Fruit fly (Drosophila melanogaster): ENCODE data around the gene CG1090.
A peak's percentile ranks its signal among the peaks of the same experiment; 100 is the strongest.

The CG1090 gene

dm6 chr3R:4333964-4334363 lies 25.7 kb upstream of the CG1090 start, which contains the start of gene CG9776 (continued):
- TF ChIP-seq Myb (GFP tag; optimal IDR thresholded peaks at IDR 0.05) (peak; percentile 71), CG14710 (tag; optimal IDR thresholded peaks at IDR 0.05) (peak; percentile 78), hbn (GFP tag; IDR thresholded peaks at IDR 0.05; ENCODE audit: partially characterized antibody) (peak; percentile 96), Ets65A (GFP tag) (peak; percentile 94), Ets97D (GFP tag; optimal IDR thresholded peaks at IDR 0.05) (peak; percentile 78), Hr39 (optimal IDR thresholded peaks at IDR 0.05) (no peak), Oli (tag; optimal IDR thresholded peaks at IDR 0.05) (no peak), Atf3 (GFP tag; optimal IDR thresholded peaks at IDR 0.05) (peak; percentile 60), Xrp1 (GFP tag; IDR thresholded peaks at IDR 0.05) (peak; percentile 70), CG7786 (GFP tag; optimal IDR thresholded peaks at IDR 0.05) (peak; percentile 58), cato (GFP tag; optimal IDR thresholded peaks at IDR 0.05; ENCODE audit: borderline replicate concordance) (peak; percentile 38), seq (GFP tag; IDR thresholded peaks at IDR 0.05) (no peak), CG12769 (tag; optimal IDR thresholded peaks at IDR 0.05) (no peak), fru (optimal IDR thresholded peaks at IDR 0.05) (no peak), sim (GFP tag; IDR thresholded peaks at IDR 0.05) (no peak), CG10147 (GFP tag; optimal IDR thresholded peaks at IDR 0.05) (no peak), NFAT (GFP tag; IDR thresholded peaks at IDR 0.05) (peak; percentile 43; the same call in 1 of the 2 replicates), CG11456 (GFP tag; IDR thresholded peaks at IDR 0.05) (peak; percentile 77; the same call in 2 of the 3 replicates), rib (GFP tag; IDR thresholded peaks at IDR 0.05) (peak; percentile 53; the same call in 1 of the 2 replicates), CG8944 (GFP tag; optimal IDR thresholded peaks at IDR 0.05) (peak; percentile 40), Hr51 (GFP tag; optimal IDR thresholded peaks at IDR 0.05) (peak in 1 of 2 experiments; percentile 5), lola (GFP tag; optimal IDR thresholded peaks at IDR 0.05) (peak in 1 of 3 experiments; percentile 97), CG31388 (GFP tag; optimal IDR thresholded peaks at IDR 0.05) (no peak), schlank (tag; optimal IDR thresholded peaks at IDR 0.05) (no peak), br (optimal IDR thresholded peaks at IDR 0.05) (no peak), NfI (GFP tag; optimal IDR thresholded peaks at IDR 0.05) (peak; percentile 62), CG17385 (GFP tag; optimal IDR thresholded peaks at IDR 0.05) (no peak), kni (GFP tag; optimal IDR thresholded peaks at IDR 0.05) (no peak), CG2129 (GFP tag; IDR thresholded peaks at IDR 0.05; ENCODE audit: partially characterized antibody) (peak; percentile 91), h (optimal IDR thresholded peaks at IDR 0.05) (no peak), exex (tag; optimal IDR thresholded peaks at IDR 0.05) (no peak), Ravus (GFP tag; IDR thresholded peaks at IDR 0.05) (no peak), zen (tag; optimal IDR thresholded peaks at IDR 0.05) (peak; percentile 76), fd96Cb (tag; optimal IDR thresholded peaks at IDR 0.05) (peak; percentile 46), CG31224 (GFP tag; IDR thresholded peaks at IDR 0.05) (peak; percentile 44), Usf (GFP tag; optimal IDR thresholded peaks at IDR 0.05) (peak; percentile 37), Adf1 (GFP tag; IDR thresholded peaks at IDR 0.05) (no peak), abd-A (tag; optimal IDR thresholded peaks at IDR 0.05) (no peak), CG7963 (GFP tag; IDR thresholded peaks at IDR 0.05; ENCODE audit: partially characterized antibody) (peak; percentile 99), corto (GFP tag; optimal IDR thresholded peaks at IDR 0.05) (no peak), Xbp1 (GFP tag; optimal IDR thresholded peaks at IDR 0.05) (peak; percentile 78), CG9727 (GFP tag; optimal IDR thresholded peaks at IDR 0.05) (no peak), HLH3B (GFP tag; IDR thresholded peaks at IDR 0.05) (peak; percentile 43), slou (GFP tag; optimal IDR thresholded peaks at IDR 0.05) (peak; percentile 6), CG3281 (GFP tag; optimal IDR thresholded peaks at IDR 0.05) (no peak), lbe (GFP tag; optimal IDR thresholded peaks at IDR 0.05) (peak; percentile 23), chif (GFP tag; optimal IDR thresholded peaks at IDR 0.05) (peak; percentile 15 to 74), Bteb2 (GFP tag; optimal IDR thresholded peaks at IDR 0.05) (peak; percentile 66), Elba2 (GFP tag; optimal IDR thresholded peaks at IDR 0.05) (peak; percentile 79), CG16813 (GFP tag; IDR thresholded peaks at IDR 0.05; ENCODE audit: partially characterized antibody) (peak; percentile 99), mam (GFP tag; optimal IDR thresholded peaks at IDR 0.05) (peak; percentile 75), CrebB (tag; optimal IDR thresholded peaks at IDR 0.05) (peak; percentile 29)

All from whole organism, embryonic.